Worm (Caenorhabditis elegans) whole organism, young adult: ENCODE results near the gene F14F3.5.

ENCODE experiments used
- B0035.1 ChIP-seq: sonication (generic microtip); optimal IDR thresholded peaks from 2 replicates; lab custom pipeline; 2016; ENCODE audit warnings: missing genetic modification characterization, mild to moderate bottlenecking, missing compliant biosample characterization, missing genotype, missing genetic modification reagents
- B0261.1 ChIP-seq: sonication (generic microtip); optimal IDR thresholded peaks from 2 replicates; lab custom pipeline; 2016; ENCODE audit warnings: mild to moderate bottlenecking, missing genetic modification characterization, moderate library complexity, missing compliant biosample characterization
- D2030.7 ChIP-seq: fragments of 200-800 bp; sonication (Bioruptor generic); IDR thresholded peaks from 2 replicates; pipeline ENCODE4 v1.3.6; 2022; ENCODE audit warnings: missing genetic modification reagents, missing genetic modification characterization, missing compliant biosample characterization
- F22D6.2 ChIP-seq: sonication (generic microtip); optimal IDR thresholded peaks from 2 replicates; lab custom pipeline; 2016; ENCODE audit warnings: mild to moderate bottlenecking, missing genetic modification characterization, missing compliant biosample characterization
- F37B4.10 ChIP-seq: fragments of 200-800 bp; sonication (Bioruptor generic); IDR thresholded peaks from 2 replicates; pipeline ENCODE4 v1.3.6; 2022; ENCODE audit warnings: missing genetic modification characterization, missing compliant biosample characterization
- F55B11.4 ChIP-seq: sonication (generic microtip); optimal IDR thresholded peaks from 2 replicates; lab custom pipeline; 2016; ENCODE audit warnings: missing compliant biosample characterization, missing genetic modification characterization, borderline replicate concordance; ENCODE audit not compliant: insufficient read depth
- F57A8.1 ChIP-seq: fragments of 200-800 bp; sonication (Bioruptor generic); optimal IDR thresholded peaks from 2 replicates; lab custom pipeline; 2018; ENCODE audit warnings: mild to moderate bottlenecking, missing genetic modification characterization, moderate library complexity, missing compliant biosample characterization
- K11D2.4 ChIP-seq: fragments of 200-800 bp; sonication (Bioruptor generic); IDR thresholded peaks from 2 replicates; pipeline ENCODE4 v1.3.6; 2022; ENCODE audit warnings: missing genetic modification reagents, missing genetic modification characterization, missing compliant biosample characterization
- Y53F4B.3 ChIP-seq: fragments of 200-800 bp; sonication (Bioruptor generic); IDR thresholded peaks from 2 replicates; pipeline ENCODE4 v1.3.6; 2022; ENCODE audit warnings: missing genetic modification reagents, missing genetic modification characterization, missing compliant biosample characterization
- Y53G8AR.9 ChIP-seq: fragments of 200-800 bp; sonication (Bioruptor generic); conservative IDR thresholded peaks from 2 replicates; pipeline ENCODE4 v1.3.6; 2022; ENCODE audit warnings: missing genetic modification reagents, missing genetic modification characterization, missing compliant biosample characterization
- Y56A3A.18 ChIP-seq: fragments of 200-800 bp; sonication (Bioruptor generic); IDR thresholded peaks from 2 replicates; pipeline ENCODE4 v1.3.6; 2022; ENCODE audit warnings: missing genetic modification reagents, missing genetic modification characterization, missing compliant biosample characterization
- Y67H2A.10 ChIP-seq: fragments of 200-800 bp; sonication (Bioruptor generic); conservative IDR thresholded peaks from 2 replicates; pipeline ENCODE4 v1.3.6; 2022; ENCODE audit warnings: missing genetic modification reagents, missing genetic modification characterization, missing compliant biosample characterization
- Y79H2A.3 ChIP-seq: fragments of 200-800 bp; sonication (Bioruptor generic); conservative IDR thresholded peaks from 2 replicates; pipeline ENCODE4 v1.3.6; 2022; ENCODE audit warnings: missing genetic modification reagents, missing genetic modification characterization, missing compliant biosample characterization
- ZK185.1 ChIP-seq: sonication (generic microtip); optimal IDR thresholded peaks from 2 replicates; lab custom pipeline; 2016; ENCODE audit warnings: mild to moderate bottlenecking, missing genetic modification characterization, missing compliant biosample characterization; ENCODE audit not compliant: poor library complexity, severe bottlenecking
- akir-1 ChIP-seq: fragments of 200-800 bp; sonication (Bioruptor generic); optimal IDR thresholded peaks from 2 replicates; lab custom pipeline; 2018; ENCODE audit warnings: mild to moderate bottlenecking, missing genetic modification characterization, moderate library complexity, missing compliant biosample characterization
- ama-1 ChIP-seq, 3 experiments: fragments of 150-350 bp in 1 of 3; sonication (generic microtip) in 2 of 3; optimal IDR thresholded peaks; 2 replicates each; lab custom pipeline; 2014 to 2018; ENCODE audit warnings: missing biosample characterization in 2 of 3, missing genetic modification characterization in 2 of 3, missing genetic modification reagents in 2 of 3
- athp-1 ChIP-seq: sonication (generic microtip); optimal IDR thresholded peaks from 2 replicates; lab custom pipeline; 2017; ENCODE audit warnings: mild to moderate bottlenecking, missing genetic modification characterization, missing compliant biosample characterization
- bed-1 ChIP-seq: fragments of 200-800 bp; sonication (Bioruptor generic); IDR thresholded peaks from 2 replicates; pipeline ENCODE4 v1.3.6; 2022; ENCODE audit warnings: missing genetic modification reagents, missing genetic modification characterization, missing compliant biosample characterization
- ccch-3 ChIP-seq: fragments of 200-800 bp; sonication (Bioruptor generic); optimal IDR thresholded peaks from 2 replicates; lab custom pipeline; 2018; ENCODE audit warnings: mild to moderate bottlenecking, missing genetic modification characterization, missing compliant biosample characterization
- cebp-1 ChIP-seq, 2 experiments: fragments of 200-800 bp in 1 of 2; sonication (Bioruptor generic) in 1 of 2; sonication (generic microtip) in 1 of 2; IDR thresholded peaks in 1 of 2; optimal IDR thresholded peaks in 1 of 2; 2 replicates each; pipeline versions ENCODE4 v1.3.6 to Lab custom; 2017 to 2022; ENCODE audit warnings: missing compliant biosample characterization in 2 of 2, missing genetic modification characterization in 2 of 2, mild to moderate bottlenecking in 1 of 2, missing genetic modification reagents in 1 of 2, moderate library complexity in 1 of 2
- egl-18 ChIP-seq: fragments of 200-800 bp; sonication (Bioruptor generic); IDR thresholded peaks from 2 replicates; pipeline ENCODE4 v1.3.6; 2022; ENCODE audit warnings: missing genetic modification reagents, missing genetic modification characterization, missing compliant biosample characterization
- egl-44 ChIP-seq: fragments of 200-800 bp; sonication (Bioruptor generic); IDR thresholded peaks from 2 replicates; pipeline ENCODE4 v1.3.6; 2022; ENCODE audit warnings: missing genetic modification reagents, missing genetic modification characterization, missing compliant biosample characterization
- ekl-4 ChIP-seq: fragments of 200-800 bp; sonication (Bioruptor generic); IDR thresholded peaks from 2 replicates; pipeline ENCODE4 v1.3.6; 2022; ENCODE audit warnings: missing genetic modification reagents, missing genetic modification characterization, missing compliant biosample characterization
- ets-4 ChIP-seq: fragments of 200-800 bp; sonication (Bioruptor generic); optimal IDR thresholded peaks from 2 replicates; lab custom pipeline; 2018; ENCODE audit warnings: mild to moderate bottlenecking, missing genetic modification characterization, missing compliant biosample characterization
- fkh-3 ChIP-seq: sonication (generic microtip); optimal IDR thresholded peaks from 2 replicates; lab custom pipeline; 2016; ENCODE audit warnings: mild to moderate bottlenecking, missing genetic modification characterization, missing compliant biosample characterization
- hlh-12 ChIP-seq: sonication (generic microtip); optimal IDR thresholded peaks from 2 replicates; lab custom pipeline; 2016; ENCODE audit warnings: missing genetic modification characterization, missing compliant biosample characterization
- hlh-26 ChIP-seq: fragments of 200-800 bp; sonication (Bioruptor generic); conservative IDR thresholded peaks from 2 replicates; pipeline ENCODE4 v1.3.6; 2022; ENCODE audit warnings: missing genetic modification reagents, missing genetic modification characterization, missing compliant biosample characterization
- let-526 ChIP-seq: fragments of 200-800 bp; sonication (Bioruptor generic); IDR thresholded peaks from 2 replicates; pipeline ENCODE4 v1.3.6; 2022; ENCODE audit warnings: missing genetic modification reagents, missing genetic modification characterization, missing compliant biosample characterization
- lin-35 ChIP-seq, 3 experiments: fragments of 150-350 bp in 2 of 3; sonication (generic microtip) in 1 of 3; optimal IDR thresholded peaks; 2 replicates each; lab custom pipeline; 2014 to 2018; ENCODE audit warnings: missing biosample characterization in 3 of 3, missing genetic modification characterization in 3 of 3, missing genetic modification reagents in 3 of 3
- lin-40 ChIP-seq: sonication (generic microtip); optimal IDR thresholded peaks from 2 replicates; lab custom pipeline; 2016; ENCODE audit warnings: missing genetic modification characterization, mild to moderate bottlenecking, missing compliant biosample characterization, missing genotype, missing genetic modification reagents
- lin-54 ChIP-seq: fragments of 200-800 bp; sonication (Bioruptor generic); optimal IDR thresholded peaks from 2 replicates; lab custom pipeline; 2018; ENCODE audit warnings: mild to moderate bottlenecking, missing genetic modification characterization, missing compliant biosample characterization
- lir-1 ChIP-seq: fragments of 200-800 bp; sonication (Bioruptor generic); conservative IDR thresholded peaks from 2 replicates; pipeline ENCODE4 v1.3.6; 2022; ENCODE audit warnings: missing genetic modification reagents, missing genetic modification characterization, missing compliant biosample characterization
- mcd-1 ChIP-seq: fragments of 200-800 bp; sonication (Bioruptor generic); IDR thresholded peaks from 2 replicates; pipeline ENCODE4 v1.3.6; 2022; ENCODE audit warnings: missing genetic modification reagents, missing genetic modification characterization, missing compliant biosample characterization
- mel-28 ChIP-seq: sonication (generic microtip); optimal IDR thresholded peaks from 2 replicates; lab custom pipeline; 2016; ENCODE audit warnings: borderline replicate concordance, mild to moderate bottlenecking, missing genetic modification characterization, missing compliant biosample characterization
- nhr-120 ChIP-seq: fragments of 200-800 bp; sonication (Bioruptor generic); IDR thresholded peaks from 2 replicates; pipeline ENCODE4 v1.3.6; 2022; ENCODE audit warnings: missing genetic modification characterization, missing compliant biosample characterization
- nhr-80 ChIP-seq: sonication (generic microtip); optimal IDR thresholded peaks from 2 replicates; lab custom pipeline; 2016; ENCODE audit warnings: missing genetic modification characterization, missing compliant biosample characterization
- pbrm-1 ChIP-seq: fragments of 200-800 bp; sonication (Bioruptor generic); IDR thresholded peaks from 2 replicates; pipeline ENCODE4 v1.3.6; 2022; ENCODE audit warnings: missing genetic modification reagents, missing genetic modification characterization, missing compliant biosample characterization
- pha-4 ChIP-seq: fragments of 150-350 bp; sonication (generic microtip); optimal IDR thresholded peaks from 2 replicates; lab custom pipeline; 2014; ENCODE audit warnings: missing biosample characterization, missing genetic modification reagents, missing genetic modification characterization
- rcor-1 ChIP-seq: fragments of 200-800 bp; sonication (Bioruptor generic); IDR thresholded peaks from 2 replicates; pipeline ENCODE4 v1.3.6; 2022; ENCODE audit warnings: missing genetic modification reagents, missing genetic modification characterization, missing compliant biosample characterization
- rec-8 ChIP-seq, 2 experiments: sonication (generic microtip); optimal IDR thresholded peaks; 2 replicates each; lab custom pipeline; 2016; ENCODE audit warnings: mild to moderate bottlenecking in 2 of 2, missing genetic modification characterization in 2 of 2, missing genetic modification reagents in 2 of 2, missing genotype in 2 of 2, missing biosample characterization in 1 of 2, missing compliant biosample characterization in 1 of 2, moderate library complexity in 1 of 2
- repo-1 ChIP-seq: sonication (generic microtip); optimal IDR thresholded peaks from 2 replicates; lab custom pipeline; 2017; ENCODE audit warnings: mild to moderate bottlenecking, missing genetic modification characterization, missing compliant biosample characterization
- tlf-1 ChIP-seq: fragments of 200-800 bp; sonication (Bioruptor generic); optimal IDR thresholded peaks from 2 replicates; lab custom pipeline; 2018; ENCODE audit warnings: mild to moderate bottlenecking, missing genetic modification characterization, missing compliant biosample characterization
- unc-130 ChIP-seq: sonication (generic microtip); optimal IDR thresholded peaks from 2 replicates; lab custom pipeline; 2016; ENCODE audit warnings: missing genetic modification reagents, missing genetic modification characterization, missing compliant biosample characterization
- xnd-1 ChIP-seq: sonication (generic microtip); optimal IDR thresholded peaks from 2 replicates; lab custom pipeline; 2016; ENCODE audit warnings: missing genotype, missing genetic modification reagents, missing genetic modification characterization, missing compliant biosample characterization
- zim-3 ChIP-seq: sonication (generic microtip); optimal IDR thresholded peaks from 2 replicates; lab custom pipeline; 2017; ENCODE audit warnings: mild to moderate bottlenecking, missing genetic modification characterization, moderate library complexity, missing compliant biosample characterization
- ztf-25 ChIP-seq: fragments of 200-800 bp; sonication (Bioruptor generic); IDR thresholded peaks from 2 replicates; pipeline ENCODE4 v1.3.6; 2022; ENCODE audit warnings: missing genetic modification reagents, missing genetic modification characterization, missing compliant biosample characterization
- ztf-3 ChIP-seq: fragments of 200-800 bp; sonication (Bioruptor generic); optimal IDR thresholded peaks from 2 replicates; lab custom pipeline; 2018; ENCODE audit warnings: mild to moderate bottlenecking, missing genetic modification characterization, missing compliant biosample characterization

F14F3.5 gene

DNA sequence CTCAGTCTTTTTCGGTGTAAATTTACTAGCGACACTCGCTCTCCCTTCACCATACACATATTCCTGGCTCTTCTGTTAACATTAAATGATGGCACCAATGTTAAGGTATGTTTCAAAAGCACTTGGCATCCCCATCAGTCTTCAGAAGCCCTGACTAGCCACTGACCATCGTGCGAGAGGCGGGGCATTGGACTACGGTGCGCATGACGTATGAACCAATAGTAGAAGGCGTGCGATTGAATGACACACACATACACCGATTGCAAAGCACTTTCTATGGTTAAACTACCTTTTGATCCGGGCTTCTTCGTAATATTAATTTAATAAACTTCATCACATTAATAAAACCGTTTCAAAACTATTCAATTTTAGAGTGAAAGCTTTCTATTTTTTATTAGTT lies 23.8 kb downstream of the F14F3.5 start:
- TF ChIP-seq Y53G8AR.9 (GFP tag; lab: Robert Waterston, UW) (no peak), nhr-80 (tag; lab: Kevin White, UChicago) (no peak), lin-40 (tag; lab: Kevin White, UChicago) (no peak), lin-35 (GFP tag; optimal IDR thresholded peaks at IDR 0.05; lab: Kevin White, UChicago) (no peak), F37B4.10 (GFP tag; lab: Robert Waterston, UW) (no peak), mel-28 (tag; lab: Kevin White, UChicago) (no peak), unc-130 (GFP tag; lab: Kevin White, UChicago) (no peak), Y67H2A.10 (GFP tag; lab: Robert Waterston, UW) (no peak), F55B11.4 (no peak), ztf-3 (no peak), ztf-25 (GFP tag; lab: Robert Waterston, UW) (no peak), fkh-3 (tag; lab: Kevin White, UChicago) (no peak), mcd-1 (GFP tag; lab: Robert Waterston, UW) (no peak), F22D6.2 (tag; lab: Kevin White, UChicago) (no peak), B0035.1 (no peak), K11D2.4 (GFP tag; lab: Robert Waterston, UW) (no peak), xnd-1 (no peak), Y56A3A.18 (GFP tag; lab: Robert Waterston, UW) (no peak), repo-1 (tag; lab: Kevin White, UChicago) (no peak), F57A8.1 (no peak)

DNA sequence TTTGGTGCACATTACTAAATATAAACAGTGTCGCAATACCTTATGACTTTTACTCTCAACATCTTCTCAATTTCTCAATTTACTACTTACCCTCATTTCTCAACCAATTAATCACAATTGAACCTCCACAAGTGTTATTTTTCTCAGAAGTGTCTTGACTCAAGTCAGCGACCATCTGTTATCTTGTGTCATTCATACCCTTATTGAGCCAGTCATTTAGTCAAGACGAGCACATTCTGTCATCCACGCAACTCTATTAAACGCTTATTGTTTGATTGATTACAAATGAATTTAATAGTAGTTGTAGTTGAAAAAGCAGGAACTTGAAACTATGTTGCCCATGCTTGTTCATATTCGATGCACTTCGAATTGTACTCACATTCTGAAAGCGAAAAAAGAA lies 25.6 kb downstream of the F14F3.5 start:
- TF ChIP-seq ztf-25 (GFP tag; lab: Robert Waterston, UW): no peak
- no peak for TF ChIP-seq athp-1 (tag; lab: Kevin White, UChicago)
- TF ChIP-seq cebp-1 (GFP tag; IDR thresholded peaks at IDR 0.05; lab: Robert Waterston, UW): no peak
- TF ChIP-seq cebp-1 (tag; optimal IDR thresholded peaks at IDR 0.05; lab: Kevin White, UChicago): no peak
- no peak for TF ChIP-seq zim-3 (tag; lab: Kevin White, UChicago)
- TF ChIP-seq pha-4 (tag; lab: Kevin White, UChicago): no peak
- no peak for TF ChIP-seq ets-4
- TF ChIP-seq ZK185.1 (tag; lab: Kevin White, UChicago): no peak
- no peak for TF ChIP-seq D2030.7 (GFP tag; lab: Robert Waterston, UW)
- no peak for TF ChIP-seq tlf-1 (GFP tag; lab: Kevin White, UChicago)
- TF ChIP-seq hlh-12 (tag; lab: Kevin White, UChicago): no peak
- TF ChIP-seq hlh-26 (GFP tag; lab: Robert Waterston, UW): no peak
- TF ChIP-seq mcd-1 (GFP tag; lab: Robert Waterston, UW): no peak
- TF ChIP-seq egl-18 (GFP tag; lab: Robert Waterston, UW): no peak
- TF ChIP-seq akir-1 (GFP tag; lab: Kevin White, UChicago): no peak
- no peak for TF ChIP-seq ccch-3 (GFP tag; lab: Kevin White, UChicago)
- no peak for TF ChIP-seq let-526
- no peak for TF ChIP-seq rcor-1 (GFP tag; lab: Robert Waterston, UW)
- no peak for TF ChIP-seq B0261.1
- TF ChIP-seq, all 124 proteins: peak for 0

DNA sequence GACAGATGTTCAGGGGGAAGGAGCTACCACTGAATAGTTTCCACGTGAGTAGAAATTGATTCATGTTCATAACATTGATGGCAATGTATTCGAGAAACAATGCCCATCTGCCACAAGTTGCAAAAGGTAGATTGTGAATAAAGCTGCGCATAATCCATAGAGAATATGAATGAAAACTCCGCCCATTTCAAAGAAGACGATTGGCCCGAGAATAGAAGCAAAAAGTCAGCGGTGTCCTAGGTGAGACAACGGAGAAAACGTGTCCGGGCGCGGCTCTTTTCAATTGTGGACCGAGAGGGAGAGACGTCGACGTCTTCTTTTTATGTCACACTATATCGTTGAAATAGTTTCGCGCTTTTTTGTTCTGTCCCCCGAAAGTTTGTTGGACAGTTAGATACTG lies 29.4 kb downstream of the F14F3.5 start, which contains the start of gene vab-3:
Gene vab-3, plus strand, starts transcription at position 301 of the 400 bp plus-strand sequence.
- TF ChIP-seq mel-28 (tag; lab: Kevin White, UChicago) (no peak), mcd-1 (GFP tag; lab: Robert Waterston, UW) (no peak), ekl-4 (no peak), Y79H2A.3 (GFP tag; lab: Robert Waterston, UW) (no peak), nhr-120 (GFP tag; lab: Robert Waterston, UW) (no peak), Y53F4B.3 (GFP tag; lab: Robert Waterston, UW) (no peak), pbrm-1 (GFP tag; lab: Robert Waterston, UW) (no peak), egl-44 (GFP tag; lab: Robert Waterston, UW) (no peak), lin-54 (GFP tag; lab: Kevin White, UChicago) (no peak), lir-1 (GFP tag; lab: Robert Waterston, UW) (no peak), bed-1 (GFP tag; lab: Robert Waterston, UW) (no peak), ama-1 (optimal IDR thresholded peaks at IDR 0.05; lab: Kevin White, UChicago) (no peak), ama-1 (GFP tag; optimal IDR thresholded peaks at IDR 0.05; lab: Kevin White, UChicago) (no peak), repo-1 (tag; lab: Kevin White, UChicago) (no peak), rec-8 (tag; optimal IDR thresholded peaks at IDR 0.05; lab: Kevin White, UChicago) (no peak)
